Worm (Caenorhabditis elegans): ENCODE measurements around the gene pir-2.

Gene pir-2

DNA sequence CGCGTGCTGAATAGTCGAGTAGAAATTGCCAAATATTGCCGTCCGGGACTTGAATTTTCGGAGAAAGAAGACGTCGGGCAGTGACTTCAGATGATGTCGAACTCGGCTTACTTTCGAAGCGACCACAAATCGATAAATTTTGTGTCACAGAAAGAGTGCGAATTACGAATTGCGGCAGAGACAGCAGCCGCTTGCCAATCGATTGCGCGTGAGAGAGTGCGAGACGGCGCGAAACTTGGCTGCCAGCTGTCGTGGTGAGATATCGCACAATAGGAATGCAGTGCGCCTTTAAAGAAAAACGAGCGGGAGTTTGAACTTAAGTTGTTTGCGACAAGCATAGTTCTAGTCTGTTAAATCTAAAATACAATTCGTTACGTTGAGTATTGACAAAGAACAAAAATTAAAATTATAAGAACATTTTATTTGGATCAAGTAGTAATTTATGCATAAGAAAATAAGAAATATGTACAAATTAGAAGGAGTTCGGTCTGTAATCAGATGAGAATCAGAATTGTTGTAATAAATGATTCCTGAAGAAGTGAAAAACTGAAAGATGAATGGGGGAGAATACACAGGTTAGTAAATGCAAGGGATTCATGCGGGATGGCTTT lies at the start of gene pir-2:
Gene pir-2, minus strand, starts transcription at position 218 of the 611 bp plus-strand sequence.
- TF ChIP-seq pqm-1 (tag; optimal IDR thresholded peaks at IDR 0.05) (no peak), efl-3 (GFP tag; optimal IDR thresholded peaks at IDR 0.05) (no peak), pax-3 (tag; optimal IDR thresholded peaks at IDR 0.05) (no peak), nhr-85 (tag) (peak; percentile 85), pag-3 (tag; optimal IDR thresholded peaks at IDR 0.05; ENCODE audit: borderline replicate concordance, insufficient read depth) (no peak), isw-1 (GFP tag; IDR thresholded peaks at IDR 0.05) (peak; percentile 86), lin-15B (tag; optimal IDR thresholded peaks at IDR 0.05) (peak; percentile 76), elt-3 (tag; optimal IDR thresholded peaks at IDR 0.05) (peak in 1 of 6 experiments; percentile 43), ztf-11 (tag; optimal IDR thresholded peaks at IDR 0.05) (peak in 1 of 2 experiments; percentile 57), jun-1 (tag; optimal IDR thresholded peaks at IDR 0.05) (peak; percentile 84), mep-1 (tag; optimal IDR thresholded peaks at IDR 0.05) (peak; percentile 89), ceh-8 (GFP tag; optimal IDR thresholded peaks at IDR 0.05) (peak; percentile 19), nhr-47 (tag; optimal IDR thresholded peaks at IDR 0.05) (peak; percentile 88), hlh-4 (tag; optimal IDR thresholded peaks at IDR 0.05) (no peak), lir-3 (tag; optimal IDR thresholded peaks at IDR 0.05; ENCODE audit: poor library complexity) (peak; percentile 50), fkh-8 (tag; optimal IDR thresholded peaks at IDR 0.05) (peak; percentile 80), ceh-90 (tag; optimal IDR thresholded peaks at IDR 0.05) (no peak), unc-86 (tag; optimal IDR thresholded peaks at IDR 0.05) (peak; percentile 85), lin-39 (tag; optimal IDR thresholded peaks at IDR 0.05) (peak; percentile 40), swsn-7 (tag; optimal IDR thresholded peaks at IDR 0.05) (peak; percentile 88), unc-130 (tag; optimal IDR thresholded peaks at IDR 0.05) (peak; percentile 68), ama-1 (optimal IDR thresholded peaks at IDR 0.05) (no peak), alr-1 (tag; optimal IDR thresholded peaks at IDR 0.05; ENCODE audit: borderline replicate concordance) (no peak), snpc-4 (tag; optimal IDR thresholded peaks at IDR 0.05) (peak; percentile 76), fkh-4 (tag; optimal IDR thresholded peaks at IDR 0.05; ENCODE audit: borderline replicate concordance) (no peak), nhr-11 (tag; optimal IDR thresholded peaks at IDR 0.05) (peak; percentile 25), blmp-1 (tag; optimal IDR thresholded peaks at IDR 0.05) (peak; percentile 50), ceh-82 (tag; optimal IDR thresholded peaks at IDR 0.05) (peak; percentile 58 to 91 (median 81)), nhr-12 (tag; optimal IDR thresholded peaks at IDR 0.05) (no peak), ces-1 (GFP tag; optimal IDR thresholded peaks at IDR 0.05) (no peak), mef-2 (tag; optimal IDR thresholded peaks at IDR 0.05) (peak; percentile 30), nhr-20 (tag; optimal IDR thresholded peaks at IDR 0.05) (peak; percentile 82), hlh-17 (GFP tag; optimal IDR thresholded peaks at IDR 0.05; ENCODE audit: borderline replicate concordance) (no peak), nhr-71 (tag; optimal IDR thresholded peaks at IDR 0.05) (peak; percentile 91), elt-2 (tag; optimal IDR thresholded peaks at IDR 0.05) (peak; percentile 11), unc-98 (GFP tag; IDR thresholded peaks at IDR 0.05) (no peak; the same call in 1 of the 2 replicates), Y116A8C.19 (tag; optimal IDR thresholded peaks at IDR 0.05; ENCODE audit: borderline replicate concordance) (no peak), C34B4.2 (tag; optimal IDR thresholded peaks at IDR 0.05) (no peak), nhr-76 (tag; optimal IDR thresholded peaks at IDR 0.05) (no peak), nhr-84 (tag; optimal IDR thresholded peaks at IDR 0.05) (no peak), mab-9 (GFP tag; IDR thresholded peaks at IDR 0.05) (0 out of 2 replicates have a peak, but pooled peaks have one; percentile 56), nhr-237 (tag; optimal IDR thresholded peaks at IDR 0.05) (peak; percentile 41), sox-4 (tag; optimal IDR thresholded peaks at IDR 0.05) (no peak), unc-30 (tag; optimal IDR thresholded peaks at IDR 0.05) (no peak), lin-35 (GFP tag; optimal IDR thresholded peaks at IDR 0.05) (peak; percentile 97), ztf-4 (tag; optimal IDR thresholded peaks at IDR 0.05) (peak; percentile 85), zip-4 (GFP tag; optimal IDR thresholded peaks at IDR 0.05) (peak; percentile 48), efl-1 (optimal IDR thresholded peaks at IDR 0.05) (peak; percentile 94 to 96), efl-1 (GFP tag; optimal IDR thresholded peaks at IDR 0.05 in 1 of 2) (peak; percentile 94 to 99), dsc-1 (tag; optimal IDR thresholded peaks at IDR 0.05) (peak; percentile 57), egl-13 (tag; optimal IDR thresholded peaks at IDR 0.05) (peak; percentile 67), skn-1 (tag; optimal IDR thresholded peaks at IDR 0.05) (peak; percentile 92)

Data from whole organism, L1 larva.